Fruit fly (Drosophila melanogaster): Measurements from ENCODE around the gene GAPcenA.

The GAPcenA gene

dm6 chr3L:8346100-8346980 lies at the start of gene GAPcenA, which contains the start of gene CG7182:
TSS of gene GAPcenA (plus strand) at chr3L:8346561.
TSS of gene CG7182 (minus strand) at chr3L:8346382.
- no peak for TF ChIP-seq usp (GFP tag; optimal IDR thresholded peaks at IDR 0.05)
- TF ChIP-seq Dfd (GFP tag; optimal IDR thresholded peaks at IDR 0.05) = no peak
- peak; percentile 62 for TF ChIP-seq OdsH (GFP tag; optimal IDR thresholded peaks at IDR 0.05)
- no peak for TF ChIP-seq Mio (GFP tag; optimal IDR thresholded peaks at IDR 0.05)
- no peak for TF ChIP-seq Myc (optimal IDR thresholded peaks at IDR 0.05)
- no peak for TF ChIP-seq Dif (GFP tag; optimal IDR thresholded peaks at IDR 0.05; ENCODE audit: partially characterized antibody)
- no peak for TF ChIP-seq Hr78 (GFP tag; optimal IDR thresholded peaks at IDR 0.05)
- peak; percentile 87 for TF ChIP-seq HLH106 (tag; optimal IDR thresholded peaks at IDR 0.05)
- peak; percentile 62 for TF ChIP-seq Jra (GFP tag; optimal IDR thresholded peaks at IDR 0.05)
- no peak for TF ChIP-seq lola (GFP tag; optimal IDR thresholded peaks at IDR 0.05)
- TF ChIP-seq pan (optimal IDR thresholded peaks at IDR 0.05) = no peak
- no peak for TF ChIP-seq brk (GFP tag; optimal IDR thresholded peaks at IDR 0.05)
- peak in 1 of 2 experiments; percentile 85 for TF ChIP-seq foxo (GFP tag; optimal IDR thresholded peaks at IDR 0.05)
- TF ChIP-seq tai (GFP tag; optimal IDR thresholded peaks at IDR 0.05) = no peak
- no peak for TF ChIP-seq N (GFP tag; optimal IDR thresholded peaks at IDR 0.05)
- TF ChIP-seq Abd-B (GFP tag; optimal IDR thresholded peaks at IDR 0.05) = no peak
- no peak for TF ChIP-seq woc (GFP tag; optimal IDR thresholded peaks at IDR 0.05)
- TF ChIP-seq h (GFP tag; optimal IDR thresholded peaks at IDR 0.05) = peak; percentile 76
- peak; percentile 64 for TF ChIP-seq CG9705 (GFP tag; optimal IDR thresholded peaks at IDR 0.05)
- peak; percentile 80 for TF ChIP-seq rgr (GFP tag; optimal IDR thresholded peaks at IDR 0.05)
- no peak for TF ChIP-seq sv (GFP tag; optimal IDR thresholded peaks at IDR 0.05)
- no peak for TF ChIP-seq Vsx2 (GFP tag; optimal IDR thresholded peaks at IDR 0.05; ENCODE audit: partially characterized antibody)
- peak; percentile 82 for TF ChIP-seq Sp1 (GFP tag; optimal IDR thresholded peaks at IDR 0.05)
- TF ChIP-seq CrebA (GFP tag; optimal IDR thresholded peaks at IDR 0.05; ENCODE audit: borderline replicate concordance) = no peak
- TF ChIP-seq fru (GFP tag; optimal IDR thresholded peaks at IDR 0.05) = peak; percentile 75
- TF ChIP-seq Rel (GFP tag; optimal IDR thresholded peaks at IDR 0.05) = no peak
- TF ChIP-seq Rel (tag; optimal IDR thresholded peaks at IDR 0.05) = peak; percentile 85
- TF ChIP-seq jim (GFP tag; optimal IDR thresholded peaks at IDR 0.05) = no peak
- TF ChIP-seq br (GFP tag; optimal IDR thresholded peaks at IDR 0.05) = peak; percentile 49
- no peak for TF ChIP-seq Hnf4 (GFP tag; optimal IDR thresholded peaks at IDR 0.05)
- TF ChIP-seq dsf (GFP tag; optimal IDR thresholded peaks at IDR 0.05; ENCODE audit: borderline replicate concordance) = no peak
- peak; percentile 33 for TF ChIP-seq Hr83 (GFP tag; optimal IDR thresholded peaks at IDR 0.05; ENCODE audit: poor library complexity, severe bottlenecking)
- TF ChIP-seq psq (GFP tag; optimal IDR thresholded peaks at IDR 0.05) = peak; percentile 79
- peak; percentile 72 for TF ChIP-seq dmrt93B (GFP tag; optimal IDR thresholded peaks at IDR 0.05)
- TF ChIP-seq GATAd (GFP tag; optimal IDR thresholded peaks at IDR 0.05) = no peak
- TF ChIP-seq dl (GFP tag; optimal IDR thresholded peaks at IDR 0.05; ENCODE audit: insufficient read depth in 1 of 2, partially characterized antibody in 2 of 2) = no peak
- no peak for TF ChIP-seq sage (GFP tag; optimal IDR thresholded peaks at IDR 0.05)
- TF ChIP-seq CG32264 (GFP tag; optimal IDR thresholded peaks at IDR 0.05) = no peak
- TF ChIP-seq ey (GFP tag; optimal IDR thresholded peaks at IDR 0.05) = peak; percentile 37

dm6 chr3L:8296941-8297340 lies 49.4 kb upstream of the GAPcenA start, which contains the start of gene Rab19:
TSS of gene Rab19 (plus strand) at chr3L:8297018.
- TF ChIP-seq brk (GFP tag; optimal IDR thresholded peaks at IDR 0.05) (peak; percentile 18), Hr78 (GFP tag; optimal IDR thresholded peaks at IDR 0.05) (peak; percentile 40), GATAd (GFP tag; optimal IDR thresholded peaks at IDR 0.05) (no peak)

Measured in whole organism, wandering third instar larva.